Fruit fly (Drosophila melanogaster) whole organism, embryonic: ENCODE results near the gene mRF1.

Source experiments
- BtbVII ChIP-seq: fragments of 200-800 bp; sonication (Bioruptor generic); optimal IDR thresholded peaks from 3 replicates; lab custom pipeline; 2017; ENCODE audit warnings: missing biosample characterization, mild to moderate bottlenecking, missing genetic modification characterization
- CG10321 ChIP-seq: fragments of 200-800 bp; sonication (Bioruptor generic); IDR thresholded peaks from 2 replicates; pipeline ENCODE4 v1.3.6; 2022; ENCODE audit warnings: missing biosample characterization, missing genetic modification characterization
- CG10366 ChIP-seq: fragments of 200-800 bp; sonication (Bioruptor generic); IDR thresholded peaks from 2 replicates; pipeline ENCODE4 v1.3.6; 2022; ENCODE audit warnings: missing biosample characterization, missing genetic modification characterization
- CG10959 ChIP-seq: fragments of 200-800 bp; sonication (Bioruptor generic); IDR thresholded peaks from 2 replicates; pipeline ENCODE4 v1.3.6; 2022; ENCODE audit warnings: missing biosample characterization, missing genetic modification characterization
- CG11456 ChIP-seq: fragments of 200-800 bp; sonication (Bioruptor generic); IDR thresholded peaks from 3 replicates; pipeline ENCODE4 v1.3.6; 2022; ENCODE audit warnings: missing biosample characterization, missing genetic modification characterization
- CG12769 ChIP-seq: fragments of 200-800 bp; sonication (Bioruptor generic); optimal IDR thresholded peaks from 2 replicates; lab custom pipeline; 2019; ENCODE audit warnings: missing biosample characterization, mild to moderate bottlenecking, missing genetic modification characterization, moderate library complexity
- CG13775 ChIP-seq: fragments of 200-800 bp; sonication (Bioruptor generic); optimal IDR thresholded peaks from 3 replicates; lab custom pipeline; 2017; ENCODE audit warnings: missing biosample characterization, mild to moderate bottlenecking, missing genetic modification characterization
- CG15073 ChIP-seq: fragments of 200-800 bp; sonication (Bioruptor generic); optimal IDR thresholded peaks from 2 replicates; lab custom pipeline; 2016; ENCODE audit warnings: missing biosample characterization, missing genetic modification characterization
- CG15514 ChIP-seq: fragments of 200-800 bp; sonication (Bioruptor generic); optimal IDR thresholded peaks from 3 replicates; lab custom pipeline; 2017; ENCODE audit warnings: missing biosample characterization, missing genetic modification characterization, mild to moderate bottlenecking, moderate library complexity, missing genetic modification reagents
- CG1647 ChIP-seq: fragments of 200-800 bp; sonication (Bioruptor generic); optimal IDR thresholded peaks from 3 replicates; lab custom pipeline; 2016; ENCODE audit warnings: missing biosample characterization, missing genetic modification characterization
- CG18262 ChIP-seq: fragments of 200-800 bp; optimal IDR thresholded peaks from 3 replicates; lab custom pipeline; 2019; ENCODE audit warnings: missing biosample characterization, mild to moderate bottlenecking, missing genetic modification characterization, moderate library complexity
- CG2678 ChIP-seq: fragments of 200-800 bp; sonication (Bioruptor generic); optimal IDR thresholded peaks from 3 replicates; lab custom pipeline; 2019; ENCODE audit warnings: missing biosample characterization, mild to moderate bottlenecking, missing genetic modification characterization, moderate library complexity
- CG2875 ChIP-seq: fragments of 200-800 bp; sonication (Bioruptor generic); optimal IDR thresholded peaks from 2 replicates; lab custom pipeline; 2017; ENCODE audit warnings: missing biosample characterization, mild to moderate bottlenecking, missing genetic modification characterization, missing genetic modification reagents
- CG30431 ChIP-seq: fragments of 200-800 bp; sonication (Bioruptor generic); optimal IDR thresholded peaks from 2 replicates; lab custom pipeline; 2017; ENCODE audit warnings: missing biosample characterization, missing genetic modification characterization
- CG34376 ChIP-seq: fragments of 200-800 bp; sonication (Bioruptor generic); optimal IDR thresholded peaks from 2 replicates; lab custom pipeline; 2018; ENCODE audit warnings: missing biosample characterization, mild to moderate bottlenecking, missing genetic modification characterization
- CG6272 ChIP-seq: fragments of 200-800 bp; sonication (Bioruptor generic); IDR thresholded peaks from 2 replicates; pipeline ENCODE4 v1.3.6; 2022; ENCODE audit warnings: missing biosample characterization, missing genetic modification characterization
- CG9797 ChIP-seq: fragments of 200-800 bp; sonication (Bioruptor generic); optimal IDR thresholded peaks from 3 replicates; lab custom pipeline; 2018; ENCODE audit warnings: missing biosample characterization, mild to moderate bottlenecking, missing genetic modification characterization
- CG9932 ChIP-seq: fragments of 200-800 bp; sonication (Bioruptor generic); IDR thresholded peaks from 2 replicates; pipeline ENCODE4 v1.3.6; 2022; ENCODE audit warnings: missing biosample characterization, missing genetic modification characterization
- D19A ChIP-seq: fragments of 200-800 bp; optimal IDR thresholded peaks from 3 replicates; lab custom pipeline; 2019; ENCODE audit warnings: missing biosample characterization, mild to moderate bottlenecking, missing genetic modification characterization, moderate library complexity
- Deaf1 ChIP-seq: fragments of 200-800 bp; optimal IDR thresholded peaks from 3 replicates; lab custom pipeline; 2019; ENCODE audit warnings: missing biosample characterization, mild to moderate bottlenecking, missing genetic modification characterization, moderate library complexity
- E2f1 ChIP-seq: fragments of 200-800 bp; sonication (Bioruptor generic); IDR thresholded peaks from 2 replicates; pipeline ENCODE4 v1.3.6; 2022; ENCODE audit warnings: missing biosample characterization, missing genetic modification characterization
- HHEX ChIP-seq: fragments of 200-800 bp; sonication (Bioruptor generic); optimal IDR thresholded peaks from 3 replicates; lab custom pipeline; 2017; ENCODE audit warnings: missing biosample characterization, mild to moderate bottlenecking, missing genetic modification characterization, missing genetic modification reagents
- Hmr ChIP-seq: fragments of 200-800 bp; sonication (Bioruptor generic); optimal IDR thresholded peaks from 3 replicates; lab custom pipeline; 2017; ENCODE audit warnings: mild to moderate bottlenecking, missing biosample characterization, missing genetic modification reagents, missing genetic modification characterization
- Jarid2 ChIP-seq: fragments of 200-800 bp; sonication (Bioruptor generic); optimal IDR thresholded peaks from 3 replicates; lab custom pipeline; 2017; ENCODE audit warnings: mild to moderate bottlenecking, missing biosample characterization, missing genetic modification reagents, missing genetic modification characterization
- Meics ChIP-seq: fragments of 200-800 bp; sonication (Bioruptor generic); optimal IDR thresholded peaks from 2 replicates; lab custom pipeline; 2017; ENCODE audit warnings: missing biosample characterization, mild to moderate bottlenecking, missing genetic modification characterization
- NC2β ChIP-seq: fragments of 200-800 bp; sonication (Bioruptor generic); optimal IDR thresholded peaks from 2 replicates; lab custom pipeline; 2016; ENCODE audit warnings: missing biosample characterization, missing genetic modification characterization
- Poxn ChIP-seq: fragments of 200-800 bp; sonication (Bioruptor generic); IDR thresholded peaks from 2 replicates; pipeline ENCODE4 v1.3.6; 2022; ENCODE audit warnings: missing biosample characterization, missing genetic modification characterization
- Usf ChIP-seq: fragments of 200-800 bp; sonication (Bioruptor generic); optimal IDR thresholded peaks from 2 replicates; lab custom pipeline; 2017; ENCODE audit warnings: missing genotype, missing biosample characterization, missing genetic modification characterization
- al ChIP-seq: fragments of 200-800 bp; sonication (Bioruptor generic); IDR thresholded peaks from 2 replicates; pipeline ENCODE4 v1.3.6; 2022; ENCODE audit warnings: missing biosample characterization, missing genetic modification characterization
- bsh ChIP-seq, 2 experiments: fragments of 200-800 bp; sonication (Bioruptor generic); optimal IDR thresholded peaks; 2 replicates each; lab custom pipeline; 2017 to 2018; ENCODE audit warnings: mild to moderate bottlenecking in 2 of 2, missing biosample characterization in 2 of 2, missing genetic modification characterization in 2 of 2, moderate library complexity in 1 of 2
- ci ChIP-seq: fragments of 200-800 bp; sonication (Bioruptor generic); IDR thresholded peaks from 3 replicates; pipeline ENCODE4 v1.3.6; 2022; ENCODE audit warnings: missing biosample characterization, missing genetic modification characterization
- dm ChIP-seq: fragments of 200-800 bp; sonication (Bioruptor generic); optimal IDR thresholded peaks from 3 replicates; lab custom pipeline; 2016; ENCODE audit warnings: missing biosample characterization, missing genetic modification characterization
- gce ChIP-seq: fragments of 200-800 bp; sonication (Bioruptor generic); IDR thresholded peaks from 3 replicates; pipeline ENCODE4 v1.3.6; 2022; ENCODE audit warnings: missing biosample characterization, missing genetic modification characterization
- gcm ChIP-seq: fragments of 200-800 bp; sonication (Bioruptor generic); optimal IDR thresholded peaks from 2 replicates; lab custom pipeline; 2019; ENCODE audit warnings: missing biosample characterization, mild to moderate bottlenecking, missing genetic modification characterization, moderate library complexity
- gsb ChIP-seq: fragments of 200-800 bp; sonication (Bioruptor generic); IDR thresholded peaks from 2 replicates; pipeline ENCODE4 v1.3.6; 2022; ENCODE audit warnings: missing biosample characterization, missing genetic modification characterization
- gt ChIP-seq: fragments of 200-800 bp; sonication (Bioruptor generic); IDR thresholded peaks from 2 replicates; pipeline ENCODE4 v1.3.6; 2022; ENCODE audit warnings: missing biosample characterization, missing genetic modification characterization
- hbn ChIP-seq: fragments of 200-800 bp; sonication (Bioruptor generic); IDR thresholded peaks from 2 replicates; pipeline ENCODE4 v1.3.6; 2022; ENCODE audit warnings: missing biosample characterization, missing genetic modification characterization; ENCODE audit not compliant: partially characterized antibody
- her ChIP-seq: fragments of 200-800 bp; sonication (Bioruptor generic); optimal IDR thresholded peaks from 2 replicates; lab custom pipeline; 2016; ENCODE audit warnings: missing biosample characterization, missing genetic modification characterization
- hth ChIP-seq: fragments of >200 bp; optimal IDR thresholded peaks from 2 replicates; lab custom pipeline; 2017; ENCODE audit warnings: inconsistent platforms
- inv ChIP-seq: fragments of 200-800 bp; sonication (Bioruptor generic); IDR thresholded peaks from 2 replicates; pipeline ENCODE4 v1.3.6; 2022; ENCODE audit warnings: missing biosample characterization, missing genetic modification characterization; ENCODE audit not compliant: partially characterized antibody
- lbe ChIP-seq: fragments of 200-800 bp; sonication (Bioruptor generic); optimal IDR thresholded peaks from 2 replicates; lab custom pipeline; 2016; ENCODE audit warnings: missing biosample characterization, mild to moderate bottlenecking, missing genetic modification characterization
- prd ChIP-seq, 3 experiments: fragments of >200 bp in 2 of 3; fragments of 200-800 bp in 1 of 3; sonication (Bioruptor generic) in 1 of 3; optimal IDR thresholded peaks in 2 of 3; IDR thresholded peaks in 1 of 3; 2 replicates in 2 of 3; 3 replicates in 1 of 3; pipeline versions ENCODE4 v1.3.6 to Lab custom; 2017 to 2022; ENCODE audit warnings: missing biosample characterization in 1 of 3, missing genetic modification characterization in 1 of 3
- psq ChIP-seq: fragments of 200-800 bp; sonication (Bioruptor generic); optimal IDR thresholded peaks from 2 replicates; lab custom pipeline; 2017; ENCODE audit warnings: missing biosample characterization, missing genetic modification characterization
- pzg ChIP-seq: fragments of 200-800 bp; sonication (Bioruptor generic); optimal IDR thresholded peaks from 3 replicates; lab custom pipeline; 2018; ENCODE audit warnings: missing biosample characterization, mild to moderate bottlenecking, missing genetic modification characterization, moderate library complexity
- repo ChIP-seq: fragments of 200-800 bp; sonication (Bioruptor generic); optimal IDR thresholded peaks from 2 replicates; lab custom pipeline; 2016; ENCODE audit warnings: missing biosample characterization, missing genetic modification characterization
- sens ChIP-seq: fragments of 200-800 bp; sonication (Bioruptor generic); peaks from one replicate; lab custom pipeline; 2016; ENCODE audit warnings: missing biosample characterization, missing genetic modification characterization
- slou ChIP-seq: fragments of 200-800 bp; sonication (Bioruptor generic); optimal IDR thresholded peaks from 3 replicates; lab custom pipeline; 2016; ENCODE audit warnings: missing biosample characterization, missing genetic modification characterization
- sna ChIP-seq: fragments of 200-800 bp; sonication (Bioruptor generic); IDR thresholded peaks from 2 replicates; pipeline ENCODE4 v1.3.6; 2022; ENCODE audit warnings: missing biosample characterization, missing genetic modification characterization; ENCODE audit not compliant: partially characterized antibody
- so ChIP-seq: fragments of 200-800 bp; sonication (Bioruptor generic); IDR thresholded peaks from 3 replicates; pipeline ENCODE4 v1.3.6; 2022; ENCODE audit warnings: missing biosample characterization, missing genetic modification characterization

The mRF1 gene

DNA sequence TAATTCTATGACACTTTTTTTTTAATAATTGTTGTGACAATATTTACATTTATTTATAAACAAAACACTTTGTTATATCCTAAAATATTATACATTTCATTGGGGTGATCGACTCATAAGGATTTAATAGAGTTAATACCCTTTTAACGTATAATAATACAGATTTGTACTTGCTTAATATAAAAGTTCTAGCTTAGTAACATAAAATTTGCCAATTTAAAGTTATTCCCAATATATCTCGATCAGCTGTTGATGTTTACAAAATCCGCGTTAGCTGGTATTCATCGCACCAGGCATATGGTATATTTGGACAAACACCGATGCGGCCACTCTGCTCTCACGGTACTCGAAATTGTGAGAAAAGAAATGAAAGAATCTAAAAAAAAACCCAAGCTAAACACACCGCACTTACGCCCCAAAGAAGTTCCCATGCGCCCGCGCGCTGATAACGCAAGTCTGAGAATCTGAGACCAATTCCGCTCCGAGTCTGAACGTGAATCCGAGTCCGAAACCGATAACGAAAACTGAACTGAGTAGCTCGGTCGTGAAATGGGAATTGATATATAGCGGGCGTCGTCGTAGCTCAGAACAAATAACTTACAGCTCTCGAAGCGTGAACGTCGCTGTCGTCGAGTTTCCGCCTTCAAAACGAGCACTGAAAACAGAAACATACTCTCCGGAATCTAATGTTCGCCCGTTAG is 16.2 kb upstream of the mRF1 start, which contains the start of gene Pect (continued):
- TF ChIP-seq Usf (no peak), lbe (no peak), CG30431 (GFP tag; lab: Kevin White, UChicago) (no peak), gsb (no peak), CG2678 (tag; lab: Kevin White, UChicago) (no peak), NC2β (GFP tag; lab: Kevin White, UChicago) (peak; percentile 4), Poxn (GFP tag; lab: Robert Waterston, UW) (no peak), CG13775 (GFP tag; lab: Kevin White, UChicago) (peak; percentile 52), CG12769 (tag; lab: Kevin White, UChicago) (no peak), D19A (tag; lab: Kevin White, UChicago) (no peak), hth (lab: Kevin White, UChicago) (no peak), dm (GFP tag; lab: Kevin White, UChicago) (peak; percentile 64), Hmr (GFP tag; lab: Kevin White, UChicago) (peak; percentile 6), hbn (GFP tag; lab: Robert Waterston, UW) (peak; percentile 54), CG15073 (GFP tag; lab: Kevin White, UChicago) (no peak), bsh (GFP tag; optimal IDR thresholded peaks at IDR 0.05; lab: Kevin White, UChicago) (peak in 1 of 2 experiments; percentile 42), so (GFP tag; lab: Robert Waterston, UW) (peak; percentile 66; the same call in 1 of the 3 replicates), pzg (GFP tag; lab: Kevin White, UChicago) (peak; percentile 58), E2f1 (GFP tag; lab: Robert Waterston, UW) (peak; percentile 54; the same call in 1 of the 2 replicates), Jarid2 (peak; percentile 65), HHEX (no peak), sens (GFP tag; lab: Kevin White, UChicago) (peak; percentile 6), Meics (GFP tag; lab: Kevin White, UChicago) (no peak), Deaf1 (tag; lab: Kevin White, UChicago) (peak; percentile 95), CG10321 (no peak), repo (GFP tag; lab: Kevin White, UChicago) (no peak), her (GFP tag; lab: Kevin White, UChicago) (peak; percentile 98), CG18262 (tag; lab: Kevin White, UChicago) (no peak), BtbVII (GFP tag; lab: Kevin White, UChicago) (peak; percentile 4), CG10366 (no peak), psq (GFP tag; lab: Kevin White, UChicago) (no peak), CG1647 (no peak), gce (no peak), CG15514 (GFP tag; lab: Kevin White, UChicago) (peak; percentile 98), gcm (GFP tag; lab: Kevin White, UChicago) (no peak), CG34376 (GFP tag; lab: Kevin White, UChicago) (peak; percentile 96), gt (no peak), CG10959 (no peak), ci (GFP tag; lab: Robert Waterston, UW) (peak; percentile 9; the same call in 1 of the 3 replicates), CG2875 (GFP tag; lab: Kevin White, UChicago) (no peak), inv (GFP tag; lab: Robert Waterston, UW) (peak; percentile 44; the same call in 1 of the 2 replicates), sna (GFP tag; lab: Robert Waterston, UW) (0 out of 2 replicates have a peak, but pooled peaks have one; percentile 35), slou (GFP tag; lab: Kevin White, UChicago) (no peak), CG6272 (no peak), prd (optimal IDR thresholded peaks at IDR 0.05; lab: Kevin White, UChicago) (no peak), prd (GFP tag; IDR thresholded peaks at IDR 0.05; lab: Robert Waterston, UW) (no peak), CG9932 (GFP tag; lab: Robert Waterston, UW) (peak; percentile 38), al (GFP tag; lab: Robert Waterston, UW) (0 out of 2 replicates have a peak, but pooled peaks have one; percentile 27), CG9797 (GFP tag; lab: Kevin White, UChicago) (peak; percentile 80), CG11456 (no peak)
